Worm (Caenorhabditis elegans) whole organism, young adult: ENCODE data around the gene nmur-1.

ENCODE experiments used
- K12H6.12 ChIP-seq: fragments of 200-800 bp; sonication (Bioruptor generic); optimal IDR thresholded peaks from 2 replicates; lab custom pipeline; 2018; ENCODE audit warnings: mild to moderate bottlenecking, missing genetic modification characterization, missing compliant biosample characterization
- ceh-79 ChIP-seq: sonication (generic microtip); optimal IDR thresholded peaks from 2 replicates; lab custom pipeline; 2017; ENCODE audit warnings: mild to moderate bottlenecking, missing genetic modification characterization, missing compliant biosample characterization
- madf-6 ChIP-seq: fragments of 200-800 bp; sonication (Bioruptor generic); IDR thresholded peaks from 2 replicates; pipeline ENCODE4 v1.3.6; 2022; ENCODE audit warnings: missing genetic modification reagents, missing genetic modification characterization, missing compliant biosample characterization
- nfya-1 ChIP-seq: sonication (generic microtip); optimal IDR thresholded peaks from 2 replicates; lab custom pipeline; 2017; ENCODE audit warnings: antibody characterized with exemption, missing compliant biosample characterization, missing genetic modification characterization, borderline replicate concordance; ENCODE audit not compliant: insufficient read depth
- snpc-1.3 ChIP-seq: sonication (generic microtip); optimal IDR thresholded peaks from 2 replicates; lab custom pipeline; 2017; ENCODE audit warnings: missing genetic modification characterization, mild to moderate bottlenecking, missing compliant biosample characterization, antibody characterized with exemption, moderate library complexity, missing genotype, missing genetic modification reagents; ENCODE audit not compliant: insufficient read depth

ce11 chrX:8944078-8944477 is 36.7 kb upstream of the nmur-1 start:
- TF ChIP-seq madf-6 (GFP tag; lab: Robert Waterston, UW) (no peak), ceh-79 (no peak), K12H6.12 (tag; lab: Kevin White, UChicago) (no peak), snpc-1.3 (tag; lab: Kevin White, UChicago) (peak; percentile 24), nfya-1 (tag; lab: Kevin White, UChicago) (no peak)
